Worm (Caenorhabditis elegans) whole organism, L4 larva: Measurements from ENCODE around the gene Y38C1BA.4.

ENCODE experiments used
- ces-1 ChIP-seq: fragments of 150-350 bp; sonication (generic microtip); optimal IDR thresholded peaks from 4 replicates; lab custom pipeline; 2014; ENCODE audit warnings: missing biosample characterization, missing genetic modification reagents, missing genetic modification characterization
- daf-12 ChIP-seq: fragments of 150-350 bp; optimal IDR thresholded peaks from 2 replicates; lab custom pipeline; 2014; ENCODE audit warnings: missing biosample characterization, missing genetic modification reagents, missing genetic modification characterization
- lin-13 ChIP-seq: fragments of 150-350 bp; optimal IDR thresholded peaks from 2 replicates; lab custom pipeline; 2014; ENCODE audit warnings: missing biosample characterization, missing genetic modification reagents, missing genetic modification characterization
- nhr-111 ChIP-seq: fragments of 200-800 bp; sonication (Bioruptor generic); optimal IDR thresholded peaks from 2 replicates; lab custom pipeline; 2018; ENCODE audit warnings: mild to moderate bottlenecking, missing genetic modification characterization, missing compliant biosample characterization

DNA sequence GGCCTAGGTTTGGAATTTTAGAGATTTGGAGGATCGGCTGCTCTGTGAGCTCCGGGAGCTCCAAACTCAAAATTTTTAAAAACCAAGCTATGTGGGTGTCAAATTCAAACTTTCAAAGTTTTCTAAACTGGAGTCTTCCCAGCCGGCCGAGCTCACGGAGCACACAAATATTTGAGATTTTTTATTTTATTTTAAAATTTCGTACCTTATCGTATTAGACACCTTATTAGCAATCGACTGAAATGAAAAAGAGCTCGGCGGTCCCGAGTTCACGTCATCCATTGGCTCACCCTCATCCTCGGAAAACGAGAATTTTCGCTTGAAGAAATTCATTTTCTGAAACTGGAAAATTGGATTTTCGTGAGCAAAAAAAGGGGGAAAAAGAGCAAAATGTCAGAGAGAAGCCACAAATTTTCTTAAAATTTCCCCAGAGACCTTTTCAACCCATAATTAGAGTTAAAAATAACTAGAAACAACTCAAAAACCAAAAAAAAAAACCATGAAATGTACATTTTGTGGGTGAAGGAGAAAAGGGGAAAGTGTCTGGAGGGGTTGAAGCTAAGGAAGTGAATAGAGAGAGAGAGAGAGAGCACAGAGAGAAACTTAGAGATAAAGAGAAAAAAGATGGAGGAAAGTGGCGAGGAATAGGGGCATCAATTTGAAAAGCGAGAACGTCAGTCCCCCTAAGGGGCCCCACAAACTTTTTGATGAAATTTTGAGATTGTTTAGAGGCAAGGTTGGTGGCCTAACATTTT, 6.7 kb upstream of the Y38C1BA.4 start, which contains the start of gene snn-1:
- no peak for TF ChIP-seq nhr-111 (GFP tag; lab: Kevin White, UChicago)
- no peak for TF ChIP-seq ces-1 (GFP tag; lab: Kevin White, UChicago)
- no peak for TF ChIP-seq daf-12 (tag; lab: Kevin White, UChicago)
- TF ChIP-seq lin-13 (GFP tag; lab: Kevin White, UChicago) = no peak
